Worm (Caenorhabditis elegans) whole organism, L4/young adult: ENCODE data around the gene F07C6.6.

Experiments
- W03F9.2 ChIP-seq: fragments of 150-350 bp; optimal IDR thresholded peaks from 2 replicates; lab custom pipeline; 2014; ENCODE audit warnings: missing biosample characterization, missing genetic modification characterization
- dao-5 ChIP-seq: sonication (generic microtip); optimal IDR thresholded peaks from 2 replicates; lab custom pipeline; 2016; ENCODE audit warnings: missing genotype, missing genetic modification characterization, moderate library complexity, missing compliant biosample characterization

DNA sequence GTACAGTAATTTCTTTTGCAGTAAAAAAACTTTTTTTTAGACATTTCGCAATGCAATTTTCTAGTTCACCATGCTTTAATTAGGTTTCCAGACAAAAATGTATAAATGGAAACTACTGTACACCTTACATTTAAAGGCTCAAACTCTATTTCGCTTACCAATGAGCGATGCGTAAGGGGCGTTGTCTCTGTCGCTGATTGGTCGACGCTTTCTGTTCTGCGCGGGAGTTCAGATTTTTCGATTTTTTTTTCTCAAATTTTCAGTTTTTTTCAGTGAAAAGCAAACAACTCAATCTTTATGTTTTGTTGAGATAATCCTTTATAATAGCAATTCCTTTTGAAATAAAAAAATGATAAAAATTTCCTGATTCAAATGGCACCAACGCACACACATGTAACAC lies 38.4 kb upstream of the F07C6.6 start:
- TF ChIP-seq dao-5 (tag; lab: Kevin White, UChicago) (no peak), W03F9.2 (tag; lab: Kevin White, UChicago) (no peak)
